Worm (Caenorhabditis elegans): Measurements from ENCODE around the gene C13C4.6.

Gene C13C4.6

DNA sequence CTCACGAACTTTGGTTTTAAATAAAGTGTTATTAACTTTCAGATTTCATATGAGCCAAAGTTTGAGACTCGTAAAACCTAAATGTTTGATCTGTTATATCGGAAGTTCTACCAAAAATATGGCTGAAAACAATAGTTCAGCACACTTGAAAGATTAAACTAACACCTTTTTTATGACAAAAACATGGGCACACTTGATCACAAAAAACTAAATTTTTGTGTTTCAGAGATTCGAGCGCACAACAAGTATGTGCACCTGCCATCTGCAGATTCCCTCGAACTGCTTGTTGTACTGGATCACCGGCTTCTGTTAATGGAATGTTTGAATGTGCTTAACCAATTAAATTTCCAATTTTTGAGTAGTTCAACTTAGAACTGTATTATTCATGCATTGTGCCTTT, 32.4 kb downstream of the C13C4.6 start:
- TF ChIP-seq sem-2 (GFP tag; optimal IDR thresholded peaks at IDR 0.05) (no peak), unc-39 (tag; optimal IDR thresholded peaks at IDR 0.05) (no peak), nhr-2 (tag; optimal IDR thresholded peaks at IDR 0.05) (no peak), mep-1 (tag; optimal IDR thresholded peaks at IDR 0.05) (no peak), blmp-1 (tag; optimal IDR thresholded peaks at IDR 0.05) (no peak), ceh-83 (GFP tag; optimal IDR thresholded peaks at IDR 0.05) (no peak), mab-5 (tag; optimal IDR thresholded peaks at IDR 0.05) (no peak), unc-120 (tag; optimal IDR thresholded peaks at IDR 0.05; ENCODE audit: poor library complexity, severe bottlenecking) (no peak), ztf-11 (tag; optimal IDR thresholded peaks at IDR 0.05) (no peak), lsy-2 (tag; optimal IDR thresholded peaks at IDR 0.05) (no peak), pha-4 (tag; optimal IDR thresholded peaks at IDR 0.05) (no peak), ces-1 (GFP tag; optimal IDR thresholded peaks at IDR 0.05) (no peak), hlh-1 (tag; optimal IDR thresholded peaks at IDR 0.05) (no peak)

DNA sequence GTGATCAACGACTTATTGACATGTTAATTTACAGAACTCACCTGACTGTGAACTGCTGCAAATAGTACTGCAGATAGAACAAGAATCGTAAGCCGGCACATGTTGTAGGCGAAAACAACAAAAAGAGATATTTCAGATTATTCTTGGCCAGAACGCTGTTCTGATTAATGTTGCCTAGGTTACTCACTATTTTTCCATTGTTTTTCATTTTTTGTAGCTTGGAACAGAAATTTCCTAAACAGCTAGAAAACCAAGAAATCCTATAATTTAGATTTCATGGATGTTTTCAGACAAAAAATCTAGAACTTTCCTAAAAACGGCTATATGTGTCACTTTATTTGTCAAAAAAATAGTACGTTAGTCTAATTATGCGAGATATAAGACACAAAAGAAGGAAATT, 33.2 kb downstream of the C13C4.6 start, which contains the start of gene C27A7.9:
C27A7.9 (minus strand) TSS at position 101 of the 400 bp plus-strand sequence.
- TF ChIP-seq sptf-1 (tag; optimal IDR thresholded peaks at IDR 0.05) (no peak), hlh-1 (tag; optimal IDR thresholded peaks at IDR 0.05) (no peak), drap-1 (GFP tag; optimal IDR thresholded peaks at IDR 0.05) (no peak), nhr-76 (tag; optimal IDR thresholded peaks at IDR 0.05) (no peak), unc-39 (tag; optimal IDR thresholded peaks at IDR 0.05) (no peak), snpc-4 (tag; optimal IDR thresholded peaks at IDR 0.05) (no peak), mep-1 (tag; optimal IDR thresholded peaks at IDR 0.05) (no peak), elt-1 (tag; optimal IDR thresholded peaks at IDR 0.05; ENCODE audit: borderline replicate concordance, insufficient read depth) (no peak), bed-3 (GFP tag; optimal IDR thresholded peaks at IDR 0.05) (no peak), ceh-39 (tag; optimal IDR thresholded peaks at IDR 0.05) (no peak), pha-4 (tag; optimal IDR thresholded peaks at IDR 0.05) (no peak)

DNA sequence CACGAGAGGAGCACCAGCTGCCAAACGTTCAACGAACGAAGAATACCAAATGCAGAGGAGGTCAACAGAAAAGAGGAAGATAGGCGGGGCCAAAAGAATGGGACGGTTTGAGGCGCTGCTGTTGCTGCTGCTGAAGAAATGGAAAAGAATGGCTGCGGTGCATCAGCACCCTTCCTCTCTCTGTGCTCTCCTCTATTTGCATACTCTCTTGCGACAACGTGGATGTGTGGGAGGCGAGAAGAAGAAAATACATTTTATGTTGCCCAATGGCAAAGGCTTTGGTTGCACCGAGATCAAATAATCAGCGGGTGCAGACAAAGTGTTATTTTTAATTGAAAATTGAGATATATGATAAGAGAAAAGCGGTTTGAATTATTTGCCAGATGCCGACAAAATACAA, 37.0 kb downstream of the C13C4.6 start:
- TF ChIP-seq cnd-1 (tag; optimal IDR thresholded peaks at IDR 0.05) (no peak), snpc-4 (tag; optimal IDR thresholded peaks at IDR 0.05) (no peak), unc-39 (tag; optimal IDR thresholded peaks at IDR 0.05) (no peak), zip-8 (tag; optimal IDR thresholded peaks at IDR 0.05) (no peak), nhr-2 (tag; optimal IDR thresholded peaks at IDR 0.05) (no peak), nhr-237 (tag; optimal IDR thresholded peaks at IDR 0.05) (no peak), ces-1 (GFP tag; optimal IDR thresholded peaks at IDR 0.05) (no peak), tbx-8 (GFP tag; optimal IDR thresholded peaks at IDR 0.05) (no peak), ceh-39 (tag; optimal IDR thresholded peaks at IDR 0.05) (no peak), unc-120 (tag; optimal IDR thresholded peaks at IDR 0.05; ENCODE audit: poor library complexity, severe bottlenecking) (no peak), lin-32 (GFP tag; optimal IDR thresholded peaks at IDR 0.05) (no peak), M03D4.4 (tag; optimal IDR thresholded peaks at IDR 0.05) (no peak), lin-13 (tag; optimal IDR thresholded peaks at IDR 0.05) (no peak)

DNA sequence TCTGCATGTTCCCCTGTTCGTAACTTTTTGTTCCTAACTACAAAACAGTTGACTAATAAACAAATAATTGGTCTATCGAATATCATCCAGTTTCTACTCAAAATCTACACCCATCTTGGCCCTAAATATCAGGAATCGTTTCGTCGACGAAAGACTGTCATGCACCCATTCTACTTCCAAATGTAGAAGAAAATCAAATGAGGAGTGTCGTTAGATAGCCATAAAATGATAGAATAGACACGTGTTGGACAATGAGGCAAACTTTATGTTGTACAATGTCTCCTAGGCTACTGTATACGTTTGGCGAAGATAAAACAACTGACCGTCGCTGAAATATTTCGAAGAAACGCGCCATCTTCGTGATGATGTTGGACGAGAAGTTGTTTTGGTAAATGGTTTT, 38.6 kb downstream of the C13C4.6 start:
- TF ChIP-seq ham-2 (GFP tag; optimal IDR thresholded peaks at IDR 0.05) (no peak), drap-1 (GFP tag; optimal IDR thresholded peaks at IDR 0.05) (no peak), ceh-39 (tag; optimal IDR thresholded peaks at IDR 0.05) (no peak)

DNA sequence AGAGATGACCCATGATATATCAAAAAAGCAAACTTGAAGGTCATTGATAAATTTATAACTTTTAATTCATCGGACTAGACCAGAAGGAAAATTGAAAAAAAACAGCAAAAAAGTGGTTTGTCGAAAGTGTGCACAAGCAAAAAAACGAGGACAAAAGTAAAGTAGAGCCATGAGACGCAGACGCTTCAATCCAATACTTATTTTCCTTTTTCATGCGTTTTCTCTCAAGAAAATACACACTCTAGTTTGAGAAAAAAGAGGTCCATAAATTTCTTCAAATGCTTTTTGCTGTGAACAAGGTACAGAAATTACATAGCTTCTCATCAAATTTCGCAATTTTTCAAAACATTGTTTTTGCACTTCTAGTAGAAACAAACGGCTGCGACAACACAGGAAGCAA, 39.8 kb downstream of the C13C4.6 start:
- no peak for TF ChIP-seq M03D4.4 (tag; optimal IDR thresholded peaks at IDR 0.05)
- no peak for TF ChIP-seq pha-4 (tag; optimal IDR thresholded peaks at IDR 0.05)
- TF ChIP-seq nhr-237 (tag; optimal IDR thresholded peaks at IDR 0.05), result no peak
- no peak for TF ChIP-seq unc-39 (tag; optimal IDR thresholded peaks at IDR 0.05)
- no peak for TF ChIP-seq blmp-1 (tag; optimal IDR thresholded peaks at IDR 0.05)
- TF ChIP-seq ham-2 (GFP tag; optimal IDR thresholded peaks at IDR 0.05), result no peak
- no peak for TF ChIP-seq zip-8 (tag; optimal IDR thresholded peaks at IDR 0.05)
- no peak for TF ChIP-seq sptf-1 (tag; optimal IDR thresholded peaks at IDR 0.05)
- TF ChIP-seq snpc-4 (tag; optimal IDR thresholded peaks at IDR 0.05), result no peak

DNA sequence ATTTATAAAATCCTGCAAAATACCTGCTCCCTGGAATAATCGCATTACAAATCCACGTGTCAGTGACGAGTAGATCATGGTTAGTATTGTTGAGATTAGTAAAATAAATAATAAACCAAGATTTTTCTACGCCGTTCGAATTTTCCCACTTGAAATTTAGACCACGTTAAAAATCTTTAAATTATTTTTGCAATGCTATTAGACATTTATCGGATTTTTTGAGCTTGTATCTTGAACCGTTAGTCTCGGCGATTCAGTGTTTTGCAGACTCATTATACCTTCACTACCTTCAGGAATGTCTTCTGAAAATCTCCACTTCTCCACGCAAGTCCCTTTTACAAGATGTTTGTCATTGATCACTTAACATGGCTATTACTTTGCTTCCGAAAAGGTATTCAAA, 40.8 kb downstream of the C13C4.6 start, which contains the start of gene C27A7.5:
C27A7.5 (minus strand) TSS at position 101 of the 400 bp plus-strand sequence.
- TF ChIP-seq mls-2 (tag; optimal IDR thresholded peaks at IDR 0.05), result no peak
- TF ChIP-seq snpc-4 (tag; optimal IDR thresholded peaks at IDR 0.05), result no peak
